Worm (Caenorhabditis elegans): ENCODE measurements around the gene F46H5.11.

F46H5.11 gene

DNA sequence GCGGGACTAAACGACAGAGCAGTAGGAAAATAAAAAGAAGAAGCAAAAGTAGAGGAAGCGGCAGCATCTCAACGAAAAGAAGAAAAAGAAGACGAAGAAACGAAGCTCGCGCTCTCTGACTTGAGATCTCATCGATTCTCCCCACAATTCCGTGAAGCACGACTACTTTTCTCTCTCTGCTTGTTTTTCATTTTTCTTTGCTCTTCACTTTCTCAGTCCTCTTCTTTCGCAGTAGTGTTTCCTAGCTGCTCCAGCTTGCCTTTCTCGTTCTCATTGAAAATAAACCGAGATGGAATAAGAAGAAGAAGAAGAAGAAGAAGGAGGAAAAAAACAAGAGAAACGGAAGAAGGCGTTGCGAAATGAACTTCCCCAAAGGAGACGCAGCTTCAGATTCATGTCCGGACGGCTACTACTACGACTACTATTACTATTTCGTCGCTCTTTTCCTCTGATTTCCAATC is 12.9 kb upstream of the F46H5.11 start (continued):
- no peak for TF ChIP-seq hlh-17 (GFP tag; optimal IDR thresholded peaks at IDR 0.05; ENCODE audit: borderline replicate concordance)
- no peak for TF ChIP-seq nhr-76 (tag; optimal IDR thresholded peaks at IDR 0.05)
- TF ChIP-seq nhr-237 (tag; optimal IDR thresholded peaks at IDR 0.05): no peak
- TF ChIP-seq zag-1 (tag; optimal IDR thresholded peaks at IDR 0.05): peak; percentile 70
- peak; percentile 67 for TF ChIP-seq tbx-2 (tag; optimal IDR thresholded peaks at IDR 0.05)
- no peak for TF ChIP-seq egl-27 (tag; optimal IDR thresholded peaks at IDR 0.05)
- no peak for TF ChIP-seq nhr-12 (tag; optimal IDR thresholded peaks at IDR 0.05)
- TF ChIP-seq nhr-47 (tag; optimal IDR thresholded peaks at IDR 0.05): peak; percentile 59
- TF ChIP-seq mef-2 (tag; optimal IDR thresholded peaks at IDR 0.05): no peak
- no peak for TF ChIP-seq vab-15 (tag; optimal IDR thresholded peaks at IDR 0.05)
- no peak for TF ChIP-seq hpl-2 (GFP tag; optimal IDR thresholded peaks at IDR 0.05)
- no peak for TF ChIP-seq ztf-4 (tag; optimal IDR thresholded peaks at IDR 0.05)
- TF ChIP-seq blmp-1 (tag; optimal IDR thresholded peaks at IDR 0.05): no peak
- no peak for TF ChIP-seq unc-62 (GFP tag; optimal IDR thresholded peaks at IDR 0.05)
- TF ChIP-seq sox-4 (tag; optimal IDR thresholded peaks at IDR 0.05): no peak
- TF ChIP-seq nhr-84 (tag; optimal IDR thresholded peaks at IDR 0.05): no peak
- no peak for TF ChIP-seq ztf-11 (tag; optimal IDR thresholded peaks at IDR 0.05)
- no peak for TF ChIP-seq hlh-4 (tag; optimal IDR thresholded peaks at IDR 0.05)
- peak; percentile 76 for TF ChIP-seq unc-86 (tag; optimal IDR thresholded peaks at IDR 0.05)
- no peak for TF ChIP-seq mdl-1 (tag; optimal IDR thresholded peaks at IDR 0.05)
- TF ChIP-seq nhr-11 (tag; optimal IDR thresholded peaks at IDR 0.05): no peak
- TF ChIP-seq fkh-4 (tag; optimal IDR thresholded peaks at IDR 0.05; ENCODE audit: borderline replicate concordance): no peak
- peak; percentile 19 to 21 for TF ChIP-seq efl-1 (optimal IDR thresholded peaks at IDR 0.05)
- TF ChIP-seq efl-1 (GFP tag; optimal IDR thresholded peaks at IDR 0.05 in 1 of 2): no peak
- TF ChIP-seq lin-13 (GFP tag; optimal IDR thresholded peaks at IDR 0.05): no peak
- peak; percentile 96 for TF ChIP-seq fkh-10 (GFP tag; optimal IDR thresholded peaks at IDR 0.05)
- no peak for TF ChIP-seq lin-15B (tag; optimal IDR thresholded peaks at IDR 0.05)
- TF ChIP-seq nhr-71 (tag; optimal IDR thresholded peaks at IDR 0.05): peak; percentile 62
- TF ChIP-seq sup-37 (GFP tag; optimal IDR thresholded peaks at IDR 0.05): no peak
- peak in 1 of 3 experiments; percentile 48 for TF ChIP-seq ceh-82 (tag; optimal IDR thresholded peaks at IDR 0.05)
- TF ChIP-seq dpl-1 (GFP tag; optimal IDR thresholded peaks at IDR 0.05): no peak
- TF ChIP-seq mab-9 (GFP tag; IDR thresholded peaks at IDR 0.05): no peak

ce11 chrX:7283136-7283535 is 11.3 kb upstream of the F46H5.11 start:
- no peak for TF ChIP-seq ztf-11 (tag; optimal IDR thresholded peaks at IDR 0.05)
- no peak for TF ChIP-seq aly-2 (tag; optimal IDR thresholded peaks at IDR 0.05)
- TF ChIP-seq xbp-1 (tag; optimal IDR thresholded peaks at IDR 0.05): no peak
- TF ChIP-seq nhr-77 (tag; optimal IDR thresholded peaks at IDR 0.05): no peak
- TF ChIP-seq snpc-4 (tag; optimal IDR thresholded peaks at IDR 0.05): no peak
- TF ChIP-seq isw-1 (GFP tag; IDR thresholded peaks at IDR 0.05): no peak
- TF ChIP-seq ztf-4 (tag; optimal IDR thresholded peaks at IDR 0.05): no peak
- no peak for TF ChIP-seq nhr-237 (tag; optimal IDR thresholded peaks at IDR 0.05)
- TF ChIP-seq pag-3 (tag; optimal IDR thresholded peaks at IDR 0.05; ENCODE audit: borderline replicate concordance, insufficient read depth): no peak
- TF ChIP-seq pqm-1 (tag; optimal IDR thresholded peaks at IDR 0.05): no peak
- no peak for TF ChIP-seq nhr-28 (tag; optimal IDR thresholded peaks at IDR 0.05)
- TF ChIP-seq unc-86 (tag; optimal IDR thresholded peaks at IDR 0.05): no peak
- TF ChIP-seq ama-1 (optimal IDR thresholded peaks at IDR 0.05): no peak
- no peak for TF ChIP-seq zip-4 (GFP tag; optimal IDR thresholded peaks at IDR 0.05)
- no peak for TF ChIP-seq aha-1 (tag; optimal IDR thresholded peaks at IDR 0.05)
- TF ChIP-seq hlh-17 (GFP tag; optimal IDR thresholded peaks at IDR 0.05; ENCODE audit: borderline replicate concordance): no peak
- no peak for TF ChIP-seq mep-1 (tag; optimal IDR thresholded peaks at IDR 0.05)
